Fruit fly (Drosophila melanogaster): Measurements from ENCODE around the gene Ent1.

- TF ChIP-seq cic (GFP tag; optimal IDR thresholded peaks at IDR 0.05): no peak
- no peak for TF ChIP-seq kay (GFP tag; ENCODE audit: borderline replicate concordance)
- no peak for TF ChIP-seq Hr96 (GFP tag; optimal IDR thresholded peaks at IDR 0.05)
- no peak for TF ChIP-seq toe (GFP tag; optimal IDR thresholded peaks at IDR 0.05)
- no peak for TF ChIP-seq Mnt (GFP tag; optimal IDR thresholded peaks at IDR 0.05)
- TF ChIP-seq pad (GFP tag; optimal IDR thresholded peaks at IDR 0.05): no peak
- no peak for TF ChIP-seq CG11617 (GFP tag; optimal IDR thresholded peaks at IDR 0.05)
- no peak for TF ChIP-seq tj (GFP tag; optimal IDR thresholded peaks at IDR 0.05)
- no peak for TF ChIP-seq CG14711 (tag; optimal IDR thresholded peaks at IDR 0.05)
- TF ChIP-seq bab1 (GFP tag; optimal IDR thresholded peaks at IDR 0.05): no peak
- TF ChIP-seq CG5204 (GFP tag; optimal IDR thresholded peaks at IDR 0.05): no peak
- TF ChIP-seq CG33017 (tag; optimal IDR thresholded peaks at IDR 0.05): no peak
- no peak for TF ChIP-seq CG7045 (GFP tag; optimal IDR thresholded peaks at IDR 0.05)
Measured at dm6 chr2L:392529-392928, 34.9 kb upstream of the Ent1 start.
